Fruit fly (Drosophila melanogaster) whole organism: ENCODE data around the gene CG43391.

Source experiments
- CG8478 ChIP-seq: fragments of >200 bp; optimal IDR thresholded peaks from 2 replicates; lab custom pipeline; 2018; ENCODE audit warnings: inconsistent platforms
- Dll ChIP-seq: fragments of >200 bp; optimal IDR thresholded peaks from 2 replicates; lab custom pipeline; 2017
- EcR ChIP-seq, 2 experiments: fragments of >200 bp; optimal IDR thresholded peaks; 2 replicates each; lab custom pipeline; 2017; ENCODE audit warnings: missing biosample characterization in 2 of 2, missing genetic modification characterization in 2 of 2, missing genetic modification reagents in 2 of 2
- pan ChIP-seq: fragments of >200 bp; optimal IDR thresholded peaks from 2 replicates; lab custom pipeline; 2017
- psq ChIP-seq: fragments of >200 bp; optimal IDR thresholded peaks from 2 replicates; lab custom pipeline; 2017
- usp ChIP-seq: fragments of >200 bp; optimal IDR thresholded peaks from 2 replicates; lab custom pipeline; 2017; ENCODE audit warnings: missing biosample characterization, missing genetic modification characterization, mixed read lengths

The CG43391 gene

DNA sequence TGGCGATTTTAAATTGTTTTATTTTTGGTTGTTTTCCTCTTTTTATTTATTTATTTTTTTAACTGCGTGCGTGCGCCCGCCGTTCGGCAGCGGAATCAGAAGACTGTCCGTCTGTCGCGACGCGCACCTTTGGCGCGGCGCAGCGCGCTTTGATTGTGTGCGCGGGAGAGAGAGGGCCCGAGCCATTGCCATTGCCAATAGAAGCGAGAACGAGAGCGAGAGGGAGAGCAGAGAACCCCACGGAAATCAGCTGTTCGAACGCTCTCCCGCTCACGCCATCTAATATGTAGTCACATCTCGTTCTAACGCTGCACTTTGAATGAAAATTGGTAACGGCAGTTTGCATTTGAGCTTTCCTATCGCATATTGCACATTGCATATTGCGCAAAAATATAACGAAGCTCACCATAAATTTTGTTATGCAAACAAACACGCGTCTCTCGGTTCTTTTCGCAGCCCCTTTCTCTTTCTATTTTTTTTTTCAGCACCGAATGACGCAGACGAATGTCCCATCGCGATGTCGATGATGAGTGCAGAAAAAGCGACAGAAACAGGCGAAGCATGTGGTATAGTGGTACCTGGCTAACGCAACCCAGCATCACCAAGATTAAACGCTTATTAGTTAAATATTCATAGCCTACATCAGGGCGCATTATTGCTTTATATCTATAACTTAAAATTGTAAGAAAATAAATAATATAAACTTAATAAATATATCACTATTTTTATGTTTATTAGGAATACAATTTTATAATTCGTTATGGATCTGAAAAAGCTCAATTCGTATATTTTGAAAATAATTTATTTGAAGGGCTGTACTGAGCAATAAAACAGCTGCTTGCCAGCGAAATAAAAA, 46.2 kb downstream of the CG43391 start:
- TF ChIP-seq usp (no peak), psq (lab: Kevin White, UChicago) (no peak), CG8478 (lab: Kevin White, UChicago) (no peak), Dll (lab: Kevin White, UChicago) (no peak), EcR (GFP tag; optimal IDR thresholded peaks at IDR 0.05; lab: Kevin White, UChicago) (no peak)

DNA sequence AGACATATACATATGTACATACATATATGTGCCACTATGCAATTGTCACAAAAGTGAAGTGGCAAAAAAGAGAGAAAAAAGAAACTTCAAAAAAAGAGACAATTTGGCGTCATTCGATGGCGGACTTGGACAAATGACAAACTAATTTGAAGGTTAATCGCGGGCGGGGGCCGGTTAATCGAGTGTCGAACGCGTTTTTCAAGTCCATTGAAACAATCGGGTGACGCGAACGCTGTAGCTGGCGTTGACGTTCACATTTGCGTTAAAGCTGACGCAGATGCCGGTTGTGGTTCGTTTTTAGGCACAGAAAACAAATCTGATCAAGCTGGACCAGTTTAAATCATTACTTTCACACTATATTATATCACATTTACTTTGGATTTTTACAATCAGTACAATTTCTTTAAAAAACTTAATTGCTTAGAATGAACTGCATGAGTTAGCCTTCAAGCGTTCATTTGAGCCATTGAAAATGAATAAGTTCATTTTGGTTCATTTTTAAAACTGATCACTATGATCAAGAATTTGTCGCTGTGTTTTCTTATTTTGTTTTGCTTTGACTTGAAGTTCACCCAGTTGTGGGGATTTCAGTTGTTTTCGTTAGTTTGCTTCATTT, 47.0 kb downstream of the CG43391 start:
- TF ChIP-seq usp (no peak), psq (lab: Kevin White, UChicago) (no peak), pan (no peak), CG8478 (lab: Kevin White, UChicago) (no peak), Dll (lab: Kevin White, UChicago) (no peak), EcR (GFP tag; optimal IDR thresholded peaks at IDR 0.05; lab: Kevin White, UChicago) (no peak)

DNA sequence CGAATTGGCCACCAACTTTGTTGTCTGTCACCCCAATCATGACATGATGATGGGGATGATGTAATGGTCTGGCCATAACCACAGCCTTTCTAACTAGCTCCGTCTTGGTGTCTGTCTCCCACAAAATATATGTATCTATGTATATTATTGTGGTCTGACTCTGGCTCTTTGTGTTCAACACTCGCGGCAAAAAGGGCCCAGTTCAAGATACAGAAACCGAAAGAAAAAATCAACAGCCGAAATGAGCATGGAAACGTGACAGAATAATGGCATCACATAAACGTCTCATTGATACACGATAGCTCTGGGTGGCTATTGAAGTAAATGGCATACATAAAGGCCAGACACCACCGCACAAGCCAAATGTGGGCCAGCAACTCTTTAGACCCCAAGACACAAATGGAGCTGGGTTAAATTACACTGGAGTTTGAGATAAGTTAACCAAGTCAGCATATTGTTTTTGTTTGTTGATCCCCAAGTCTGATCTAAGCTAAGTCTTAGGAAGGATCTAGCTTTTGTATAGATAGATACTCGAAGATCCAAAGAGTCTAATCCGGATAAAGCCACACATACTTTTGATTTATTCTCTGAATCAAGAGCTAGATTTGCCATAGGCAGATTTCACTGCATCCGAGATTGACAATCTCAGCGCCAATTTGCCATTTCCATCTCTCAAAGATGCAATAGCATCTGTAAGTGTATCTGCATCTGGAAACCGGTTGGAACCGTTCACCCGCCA, 48.7 kb downstream of the CG43391 start:
- TF ChIP-seq CG8478 (lab: Kevin White, UChicago), result no peak
- no peak for TF ChIP-seq EcR (GFP tag; optimal IDR thresholded peaks at IDR 0.05; lab: Kevin White, UChicago)
- no peak for TF ChIP-seq usp
- TF ChIP-seq Dll (lab: Kevin White, UChicago), result no peak
- TF ChIP-seq psq (lab: Kevin White, UChicago), result no peak
- no peak for TF ChIP-seq pan

DNA sequence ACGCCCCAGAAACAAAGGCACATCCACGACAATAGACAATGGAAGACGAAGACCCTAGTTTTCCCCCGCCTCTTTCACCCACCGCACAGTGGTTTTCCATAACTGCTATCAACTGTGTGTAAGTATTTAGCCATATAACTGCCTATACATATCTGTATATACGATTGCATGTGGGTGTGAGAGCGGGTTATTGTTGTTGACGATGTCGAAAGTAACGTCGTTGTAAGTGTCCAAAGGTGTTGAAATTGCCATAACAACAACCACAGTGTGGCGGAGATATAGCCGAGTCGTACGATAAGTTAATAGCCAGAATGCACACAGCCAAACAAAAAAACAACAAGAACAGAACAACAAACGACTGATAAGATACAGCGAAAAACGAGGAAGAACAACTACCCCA, 49.5 kb downstream of the CG43391 start:
- TF ChIP-seq psq (lab: Kevin White, UChicago) (no peak), Dll (lab: Kevin White, UChicago) (no peak), usp (no peak), EcR (GFP tag; optimal IDR thresholded peaks at IDR 0.05; lab: Kevin White, UChicago) (no peak), CG8478 (lab: Kevin White, UChicago) (no peak), pan (no peak)
